Worm (Caenorhabditis elegans) whole organism, L4 larva: Measurements from ENCODE around the gene srw-24.

Experiments used
- D1046.2 ChIP-seq: fragments of 200-800 bp; sonication (Bioruptor generic); IDR thresholded peaks from 2 replicates; pipeline ENCODE4 v1.3.6; 2022; ENCODE audit warnings: missing genetic modification characterization, missing compliant biosample characterization
- aly-2 ChIP-seq: sonication (generic microtip); optimal IDR thresholded peaks from 2 replicates; lab custom pipeline; 2018; ENCODE audit warnings: missing biosample characterization, missing genetic modification characterization
- ceh-44 ChIP-seq: fragments of 200-800 bp; sonication (Bioruptor generic); IDR thresholded peaks from 2 replicates; pipeline ENCODE4 v1.3.6; 2022; ENCODE audit warnings: missing genetic modification reagents, missing genetic modification characterization, missing compliant biosample characterization
- dmd-9 ChIP-seq: fragments of 200-800 bp; sonication (Bioruptor generic); IDR thresholded peaks from 2 replicates; pipeline ENCODE4 v1.3.6; 2022; ENCODE audit warnings: missing genetic modification reagents, missing genetic modification characterization, missing compliant biosample characterization
- egl-27 ChIP-seq: sonication (generic microtip); optimal IDR thresholded peaks from 3 replicates; lab custom pipeline; 2017; ENCODE audit warnings: missing biosample characterization, missing genetic modification reagents, missing genetic modification characterization
- hmg-1.1 ChIP-seq: fragments of 200-800 bp; sonication (Bioruptor generic); IDR thresholded peaks from 2 replicates; pipeline ENCODE4 v1.3.6; 2022; ENCODE audit warnings: missing genetic modification reagents, missing genetic modification characterization, missing compliant biosample characterization
- lin-39 ChIP-seq: fragments of 150-350 bp; optimal IDR thresholded peaks from 2 replicates; lab custom pipeline; 2014; ENCODE audit warnings: missing biosample characterization, missing genetic modification reagents, missing genetic modification characterization
- nhr-76 ChIP-seq: fragments of 150-350 bp; optimal IDR thresholded peaks from 2 replicates; lab custom pipeline; 2014; ENCODE audit warnings: missing biosample characterization, missing genetic modification characterization
- nhr-77 ChIP-seq: fragments of 150-350 bp; optimal IDR thresholded peaks from 2 replicates; lab custom pipeline; 2014; ENCODE audit warnings: missing biosample characterization, missing genetic modification characterization
- snpc-4 ChIP-seq: fragments of 150-350 bp; optimal IDR thresholded peaks from 2 replicates; lab custom pipeline; 2014; ENCODE audit warnings: missing biosample characterization, missing genetic modification characterization
- tra-1 ChIP-seq: fragments of 200-800 bp; sonication (Bioruptor generic); IDR thresholded peaks from 2 replicates; pipeline ENCODE4 v1.3.6; 2022; ENCODE audit warnings: missing genetic modification reagents, missing genetic modification characterization, missing compliant biosample characterization
- unc-39 ChIP-seq: sonication (generic microtip); optimal IDR thresholded peaks from 2 replicates; lab custom pipeline; 2017; ENCODE audit warnings: missing biosample characterization, missing genetic modification characterization
- ztf-11 ChIP-seq: fragments of 150-350 bp; optimal IDR thresholded peaks from 2 replicates; lab custom pipeline; 2014; ENCODE audit warnings: missing biosample characterization, missing genetic modification characterization

DNA sequence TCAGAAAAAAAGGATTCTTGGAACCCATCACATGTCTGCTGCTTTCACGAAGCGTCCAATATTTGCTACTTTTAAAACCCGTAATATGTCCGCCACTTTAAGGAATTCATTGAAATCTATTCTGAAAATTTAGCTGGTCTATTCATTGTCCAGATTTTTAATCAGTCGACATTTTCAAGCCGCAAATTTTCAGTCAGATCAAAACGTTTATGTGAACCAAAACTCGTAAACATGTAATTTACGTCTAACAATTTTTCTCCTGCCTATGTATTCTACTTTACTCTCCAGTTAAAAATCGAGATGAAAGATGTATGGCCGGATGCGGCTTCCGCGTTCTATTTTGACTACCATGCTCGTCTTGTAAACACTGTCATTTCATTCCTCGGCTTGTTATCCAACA lies 25.8 kb upstream of the srw-24 start, which contains the start of gene srw-1:
- TF ChIP-seq snpc-4 (no peak), egl-27 (tag; lab: Kevin White, UChicago) (no peak), nhr-77 (tag; lab: Kevin White, UChicago) (no peak), dmd-9 (GFP tag; lab: Robert Waterston, UW) (no peak), hmg-1.1 (no peak), ceh-44 (no peak), ztf-11 (no peak), aly-2 (tag; lab: Kevin White, UChicago) (no peak), D1046.2 (no peak), tra-1 (GFP tag; lab: Robert Waterston, UW) (no peak), lin-39 (tag; lab: Kevin White, UChicago) (no peak), nhr-76 (tag; lab: Kevin White, UChicago) (no peak), unc-39 (tag; lab: Kevin White, UChicago) (no peak)
